Fruit fly (Drosophila melanogaster): ENCODE data around the gene Hyls1.
A peak's percentile ranks its signal among the peaks of the same experiment; 100 is the strongest.

dm6 chr2L:16307026-16307703, 45.3 kb downstream of the Hyls1 start, which contains the start of the genes CG5861 and Syx5:
- TF ChIP-seq pros (GFP tag; optimal IDR thresholded peaks at IDR 0.05) (no peak), nom (GFP tag; optimal IDR thresholded peaks at IDR 0.05) (peak; percentile 24), Hr78 (GFP tag; optimal IDR thresholded peaks at IDR 0.05) (peak in 1 of 2 experiments; percentile 18), nau (GFP tag; optimal IDR thresholded peaks at IDR 0.05) (peak; percentile 53), CG31388 (GFP tag; optimal IDR thresholded peaks at IDR 0.05) (no peak), Scr (GFP tag; IDR thresholded peaks at IDR 0.05; ENCODE audit: partially characterized antibody) (peak; percentile 95), emc (GFP tag; optimal IDR thresholded peaks at IDR 0.05) (no peak), CG7745 (tag; optimal IDR thresholded peaks at IDR 0.05) (peak; percentile 80), CG4730 (GFP tag; IDR thresholded peaks at IDR 0.05) (peak; percentile 54; the same call in 1 of the 2 replicates), chif (GFP tag; optimal IDR thresholded peaks at IDR 0.05) (no peak), Six4 (GFP tag; optimal IDR thresholded peaks at IDR 0.05) (peak; percentile 24), vnd (GFP tag; IDR thresholded peaks at IDR 0.05; ENCODE audit: partially characterized antibody) (peak; percentile 93)
